Fruit fly (Drosophila melanogaster) whole organism, embryonic: ENCODE measurements around the gene Sec61alpha.

ENCODE experiments used
- CG10543 ChIP-seq: fragments of 200-800 bp; sonication (Bioruptor generic); optimal IDR thresholded peaks from 3 replicates; lab custom pipeline; 2017; ENCODE audit warnings: missing biosample characterization, mild to moderate bottlenecking, missing genetic modification characterization, moderate library complexity
- CG11504 ChIP-seq: fragments of 200-800 bp; sonication (Bioruptor generic); optimal IDR thresholded peaks from 3 replicates; lab custom pipeline; 2019; ENCODE audit warnings: missing biosample characterization, mild to moderate bottlenecking, missing genetic modification characterization, moderate library complexity
- CG11560 ChIP-seq: fragments of 200-800 bp; sonication (Bioruptor generic); IDR thresholded peaks from 3 replicates; pipeline ENCODE4 v1.3.6; 2022; ENCODE audit warnings: missing biosample characterization, missing genetic modification characterization
- CG11695 ChIP-seq: fragments of 200-800 bp; sonication (Bioruptor generic); IDR thresholded peaks from 3 replicates; pipeline ENCODE4 v1.3.6; 2022; ENCODE audit warnings: missing biosample characterization, missing genetic modification characterization
- CG11723 ChIP-seq: fragments of 200-800 bp; sonication (Bioruptor generic); optimal IDR thresholded peaks from 2 replicates; lab custom pipeline; 2017; ENCODE audit warnings: missing biosample characterization, mild to moderate bottlenecking, missing genetic modification characterization
- CG14667 ChIP-seq: fragments of 200-800 bp; sonication (Bioruptor generic); IDR thresholded peaks from 2 replicates; pipeline ENCODE4 v1.3.6; 2022; ENCODE audit warnings: missing biosample characterization, missing genetic modification characterization
- CG17361 ChIP-seq: fragments of 200-800 bp; sonication (Bioruptor generic); IDR thresholded peaks from 3 replicates; pipeline ENCODE4 v1.3.6; 2022; ENCODE audit warnings: missing biosample characterization, missing genetic modification characterization
- CG17385 ChIP-seq: fragments of 200-800 bp; sonication (Bioruptor generic); optimal IDR thresholded peaks from 3 replicates; lab custom pipeline; 2018; ENCODE audit warnings: missing biosample characterization, mild to moderate bottlenecking, missing genetic modification characterization
- CG2120 ChIP-seq: fragments of 200-800 bp; sonication (Bioruptor generic); optimal IDR thresholded peaks from 3 replicates; lab custom pipeline; 2016; ENCODE audit warnings: missing biosample characterization, missing genetic modification characterization
- CG2129 ChIP-seq: fragments of 200-800 bp; sonication (Bioruptor generic); IDR thresholded peaks from 2 replicates; pipeline ENCODE4 v1.3.6; 2022; ENCODE audit warnings: missing biosample characterization, missing genetic modification characterization; ENCODE audit not compliant: partially characterized antibody
- CG31224 ChIP-seq: fragments of 200-800 bp; sonication (Bioruptor generic); IDR thresholded peaks from 2 replicates; pipeline ENCODE4 v1.3.6; 2022; ENCODE audit warnings: missing biosample characterization, missing genetic modification characterization
- CG32532 ChIP-seq: fragments of 200-800 bp; sonication (Bioruptor generic); IDR thresholded peaks from 2 replicates; pipeline ENCODE4 v1.3.6; 2022; ENCODE audit warnings: missing biosample characterization, missing genetic modification characterization
- CG3281 ChIP-seq: fragments of 200-800 bp; sonication (Bioruptor generic); optimal IDR thresholded peaks from 3 replicates; lab custom pipeline; 2017; ENCODE audit warnings: missing biosample characterization, mild to moderate bottlenecking, missing genetic modification characterization
- CG34422 ChIP-seq: fragments of 200-800 bp; sonication (Bioruptor generic); IDR thresholded peaks from 3 replicates; pipeline ENCODE4 v1.3.6; 2022; ENCODE audit warnings: missing biosample characterization, missing genetic modification characterization
- CG4424 ChIP-seq: fragments of 200-800 bp; sonication (Bioruptor generic); optimal IDR thresholded peaks from 3 replicates; lab custom pipeline; 2016; ENCODE audit warnings: missing biosample characterization, missing genetic modification characterization
- CG7556 ChIP-seq: fragments of 200-800 bp; sonication (Bioruptor generic); optimal IDR thresholded peaks from 2 replicates; lab custom pipeline; 2017; ENCODE audit warnings: missing biosample characterization, mild to moderate bottlenecking, missing genetic modification characterization
- CG7786 ChIP-seq: fragments of 200-800 bp; sonication (Bioruptor generic); optimal IDR thresholded peaks from 2 replicates; lab custom pipeline; 2016; ENCODE audit warnings: missing biosample characterization, missing genetic modification characterization
- Fer1 ChIP-seq: fragments of 200-800 bp; sonication (Bioruptor generic); optimal IDR thresholded peaks from 2 replicates; lab custom pipeline; 2017; ENCODE audit warnings: missing biosample characterization, mild to moderate bottlenecking, missing genetic modification characterization
- Hey ChIP-seq: fragments of 200-800 bp; sonication (Bioruptor generic); optimal IDR thresholded peaks from 3 replicates; lab custom pipeline; 2018; ENCODE audit warnings: missing biosample characterization, mild to moderate bottlenecking, missing genetic modification characterization
- HmgD ChIP-seq: fragments of 200-800 bp; sonication (Bioruptor generic); optimal IDR thresholded peaks from 3 replicates; lab custom pipeline; 2016; ENCODE audit warnings: missing biosample characterization, missing genetic modification characterization
- HmgZ ChIP-seq: fragments of 200-800 bp; sonication (Bioruptor generic); optimal IDR thresholded peaks from 2 replicates; lab custom pipeline; 2018; ENCODE audit warnings: missing biosample characterization, mild to moderate bottlenecking, missing genetic modification characterization
- Hsf ChIP-seq: fragments of 200-800 bp; sonication (Bioruptor generic); optimal IDR thresholded peaks from 3 replicates; lab custom pipeline; 2016; ENCODE audit warnings: missing biosample characterization, missing genetic modification characterization
- Jarid2 ChIP-seq: fragments of 200-800 bp; sonication (Bioruptor generic); optimal IDR thresholded peaks from 3 replicates; lab custom pipeline; 2017; ENCODE audit warnings: mild to moderate bottlenecking, missing biosample characterization, missing genetic modification reagents, missing genetic modification characterization
- Kr ChIP-seq: fragments of 200-800 bp; sonication (Bioruptor generic); optimal IDR thresholded peaks from 2 replicates; lab custom pipeline; 2017; ENCODE audit warnings: missing biosample characterization, mild to moderate bottlenecking, missing genetic modification characterization
- NFAT ChIP-seq: fragments of 200-800 bp; sonication (Bioruptor generic); IDR thresholded peaks from 2 replicates; pipeline ENCODE4 v1.3.6; 2022; ENCODE audit warnings: missing biosample characterization, missing genetic modification characterization
- Pdp1 ChIP-seq, 2 experiments: fragments of 200-800 bp; sonication (Bioruptor generic); optimal IDR thresholded peaks; 3 replicates each; lab custom pipeline; 2016; ENCODE audit warnings: missing biosample characterization in 2 of 2, missing genetic modification characterization in 2 of 2, mild to moderate bottlenecking in 1 of 2, moderate library complexity in 1 of 2
- Six4 ChIP-seq: fragments of 200-800 bp; sonication (Bioruptor generic); optimal IDR thresholded peaks from 2 replicates; lab custom pipeline; 2016; ENCODE audit warnings: missing biosample characterization, missing genetic modification characterization
- Sox102F ChIP-seq: fragments of 200-800 bp; sonication (Bioruptor generic); optimal IDR thresholded peaks from 2 replicates; lab custom pipeline; 2018; ENCODE audit warnings: missing biosample characterization, mild to moderate bottlenecking, missing genetic modification characterization, moderate library complexity
- Spps ChIP-seq: fragments of 200-800 bp; sonication (Bioruptor generic); optimal IDR thresholded peaks from 2 replicates; lab custom pipeline; 2018; ENCODE audit warnings: missing biosample characterization, mild to moderate bottlenecking, missing genetic modification characterization
- TFAM ChIP-seq: fragments of 200-800 bp; sonication (Bioruptor generic); optimal IDR thresholded peaks from 2 replicates; lab custom pipeline; 2017; ENCODE audit warnings: missing biosample characterization, missing genetic modification characterization, inconsistent platforms
- Vsx1 ChIP-seq: fragments of 200-800 bp; sonication (Bioruptor generic); optimal IDR thresholded peaks from 2 replicates; lab custom pipeline; 2017; ENCODE audit warnings: missing biosample characterization, mild to moderate bottlenecking, missing genetic modification characterization, missing genetic modification reagents
- ac ChIP-seq: fragments of 200-800 bp; sonication (Bioruptor generic); optimal IDR thresholded peaks from 3 replicates; lab custom pipeline; 2017; ENCODE audit warnings: missing biosample characterization, mild to moderate bottlenecking, missing genetic modification characterization
- al ChIP-seq: fragments of 200-800 bp; sonication (Bioruptor generic); IDR thresholded peaks from 2 replicates; pipeline ENCODE4 v1.3.6; 2022; ENCODE audit warnings: missing biosample characterization, missing genetic modification characterization
- caup ChIP-seq: fragments of 200-800 bp; sonication (Bioruptor generic); optimal IDR thresholded peaks from 3 replicates; lab custom pipeline; 2017; ENCODE audit warnings: missing biosample characterization, mild to moderate bottlenecking, missing genetic modification characterization, moderate library complexity; ENCODE audit not compliant: severe bottlenecking
- chinmo ChIP-seq: fragments of 200-800 bp; sonication (Bioruptor generic); IDR thresholded peaks from 4 replicates; pipeline ENCODE4 v1.3.6; 2022; ENCODE audit warnings: missing biosample characterization, missing genetic modification characterization; ENCODE audit not compliant: partially characterized antibody
- cwo ChIP-seq: fragments of 200-800 bp; sonication (Bioruptor generic); optimal IDR thresholded peaks from 3 replicates; lab custom pipeline; 2017; ENCODE audit warnings: missing biosample characterization, missing genetic modification characterization, mild to moderate bottlenecking, moderate library complexity, missing genetic modification reagents
- dimm ChIP-seq: fragments of 200-800 bp; sonication (Bioruptor generic); IDR thresholded peaks from 2 replicates; pipeline ENCODE4 v1.3.6; 2022; ENCODE audit warnings: missing biosample characterization, missing genetic modification characterization
- ewg ChIP-seq: fragments of 200-800 bp; sonication (Bioruptor generic); optimal IDR thresholded peaks from 3 replicates; lab custom pipeline; 2017; ENCODE audit warnings: mild to moderate bottlenecking, missing biosample characterization, missing genetic modification reagents, missing genetic modification characterization
- lbe ChIP-seq: fragments of 200-800 bp; sonication (Bioruptor generic); optimal IDR thresholded peaks from 2 replicates; lab custom pipeline; 2016; ENCODE audit warnings: missing biosample characterization, mild to moderate bottlenecking, missing genetic modification characterization
- ranshi ChIP-seq: fragments of 200-800 bp; sonication (Bioruptor generic); IDR thresholded peaks from 2 replicates; pipeline ENCODE4 v1.3.6; 2022; ENCODE audit warnings: missing biosample characterization, missing genetic modification characterization
- sd ChIP-seq: fragments of 200-800 bp; sonication (Bioruptor generic); optimal IDR thresholded peaks from 3 replicates; lab custom pipeline; 2018; ENCODE audit warnings: missing biosample characterization, mild to moderate bottlenecking, missing genetic modification characterization, moderate library complexity
- sna ChIP-seq: fragments of 200-800 bp; sonication (Bioruptor generic); IDR thresholded peaks from 2 replicates; pipeline ENCODE4 v1.3.6; 2022; ENCODE audit warnings: missing biosample characterization, missing genetic modification characterization; ENCODE audit not compliant: partially characterized antibody
- so ChIP-seq: fragments of 200-800 bp; sonication (Bioruptor generic); IDR thresholded peaks from 3 replicates; pipeline ENCODE4 v1.3.6; 2022; ENCODE audit warnings: missing biosample characterization, missing genetic modification characterization
- stwl ChIP-seq: fragments of 200-800 bp; sonication (Bioruptor generic); optimal IDR thresholded peaks from 3 replicates; lab custom pipeline; 2018; ENCODE audit warnings: missing biosample characterization, mild to moderate bottlenecking, missing genetic modification characterization, moderate library complexity
- toy ChIP-seq: fragments of 200-800 bp; sonication (Bioruptor generic); IDR thresholded peaks from 2 replicates; pipeline ENCODE4 v1.3.6; 2022; ENCODE audit warnings: missing biosample characterization, missing genetic modification characterization
- tx ChIP-seq: fragments of 200-800 bp; sonication (Bioruptor generic); optimal IDR thresholded peaks from 2 replicates; lab custom pipeline; 2016; ENCODE audit warnings: missing biosample characterization, missing genetic modification characterization
- unpg ChIP-seq: fragments of 200-800 bp; sonication (Bioruptor generic); optimal IDR thresholded peaks from 3 replicates; lab custom pipeline; 2018; ENCODE audit warnings: missing biosample characterization, mild to moderate bottlenecking, missing genetic modification characterization, moderate library complexity
- zen ChIP-seq: fragments of 200-800 bp; sonication (Bioruptor generic); optimal IDR thresholded peaks from 3 replicates; lab custom pipeline; 2018; ENCODE audit warnings: missing biosample characterization, mild to moderate bottlenecking, missing genetic modification characterization, moderate library complexity

Sec61alpha gene

dm6 chr2L:6494405-6494816, 14.0 kb upstream of the Sec61alpha start, which contains the start of gene CG9547 (continued):
- TF ChIP-seq unpg (GFP tag; lab: Kevin White, UChicago) (peak; percentile 8), CG34422 (0 out of 3 replicates have a peak, but pooled peaks have one; percentile 31), TFAM (GFP tag; lab: Kevin White, UChicago) (no peak), chinmo (GFP tag; lab: Robert Waterston, UW) (peak; percentile 77; the same call in 2 of the 4 replicates), Pdp1 (GFP tag; optimal IDR thresholded peaks at IDR 0.05; lab: Kevin White, UChicago) (peak in 1 of 2 experiments; percentile 80), Jarid2 (GFP tag; lab: Kevin White, UChicago) (peak; percentile 84), CG32532 (GFP tag; lab: Robert Waterston, UW) (no peak), Hey (peak; percentile 48), CG2120 (GFP tag; lab: Kevin White, UChicago) (no peak), Sox102F (no peak), so (peak; percentile 38; the same call in 1 of the 3 replicates), CG10543 (peak; percentile 70), CG3281 (peak; percentile 27), Fer1 (GFP tag; lab: Kevin White, UChicago) (peak; percentile 69)

dm6 chr2L:6490783-6491249, 10.4 kb upstream of the Sec61alpha start, which contains the start of the genes Phf5a and CG31638:
Gene Phf5a (minus strand): TSS chr2L:6490843.
Gene CG31638 (plus strand): TSS chr2L:6491061.
- TF ChIP-seq caup (GFP tag; lab: Kevin White, UChicago) (peak; percentile 83), ac (GFP tag; lab: Kevin White, UChicago) (peak; percentile 47), sna (GFP tag; lab: Robert Waterston, UW) (no peak; the same call in 1 of the 2 replicates), tx (peak; percentile 76), CG11723 (GFP tag; lab: Kevin White, UChicago) (peak; percentile 69), lbe (peak; percentile 93), CG17385 (peak; percentile 90), Kr (GFP tag; lab: Kevin White, UChicago) (no peak), NFAT (GFP tag; lab: Robert Waterston, UW) (peak; percentile 96), HmgD (GFP tag; lab: Kevin White, UChicago) (peak; percentile 18), CG7786 (GFP tag; lab: Kevin White, UChicago) (peak; percentile 82), al (peak; percentile 96), chinmo (GFP tag; lab: Robert Waterston, UW) (no peak), CG2129 (GFP tag; lab: Robert Waterston, UW) (no peak), Fer1 (GFP tag; lab: Kevin White, UChicago) (peak; percentile 94), CG7556 (peak; percentile 90), cwo (GFP tag; lab: Kevin White, UChicago) (peak; percentile 87), stwl (tag; lab: Kevin White, UChicago) (peak; percentile 99), CG14667 (GFP tag; lab: Robert Waterston, UW) (peak; percentile 97), sd (tag; lab: Kevin White, UChicago) (peak; percentile 72), CG17361 (peak; percentile 97), CG4424 (GFP tag; lab: Kevin White, UChicago) (peak; percentile 97), CG11695 (GFP tag; lab: Robert Waterston, UW) (peak; percentile 93), dimm (GFP tag; lab: Robert Waterston, UW) (0 out of 2 replicates have a peak, but pooled peaks have one; percentile 33), HmgZ (tag; lab: Kevin White, UChicago) (peak; percentile 97), Spps (tag; lab: Kevin White, UChicago) (peak; percentile 95), Six4 (GFP tag; lab: Kevin White, UChicago) (peak; percentile 95), zen (tag; lab: Kevin White, UChicago) (peak; percentile 98), CG11560 (tag; lab: Robert Waterston, UW) (no peak), Hsf (GFP tag; lab: Kevin White, UChicago) (peak; percentile 28), Hey (no peak), Vsx1 (GFP tag; lab: Kevin White, UChicago) (peak; percentile 84), CG11504 (tag; lab: Kevin White, UChicago) (no peak), CG31224 (peak; percentile 92), ewg (GFP tag; lab: Kevin White, UChicago) (peak; percentile 70), ranshi (peak; percentile 63; the same call in 1 of the 2 replicates), toy (peak; percentile 90)
